Fruit fly (Drosophila melanogaster) whole organism, pupa: Measurements from ENCODE around the gene CG43679.

Experiments used
- CG10348 ChIP-seq: fragments of 200-800 bp; sonication (Bioruptor generic); IDR thresholded peaks from 2 replicates; pipeline ENCODE4 v1.3.6; 2022; ENCODE audit warnings: missing biosample characterization, missing genetic modification characterization
- CG12605 ChIP-seq: fragments of 200-800 bp; sonication (Bioruptor generic); IDR thresholded peaks from 2 replicates; pipeline ENCODE4 v1.3.6; 2022; ENCODE audit warnings: missing biosample characterization, missing genetic modification characterization
- CG13204 ChIP-seq: fragments of 200-800 bp; sonication (Bioruptor generic); optimal IDR thresholded peaks from 2 replicates; lab custom pipeline; 2018; ENCODE audit warnings: missing biosample characterization, mild to moderate bottlenecking, missing genetic modification characterization, moderate library complexity
- CG17806 ChIP-seq: fragments of 200-800 bp; sonication (Bioruptor generic); optimal IDR thresholded peaks from 2 replicates; lab custom pipeline; 2018; ENCODE audit warnings: missing biosample characterization, mild to moderate bottlenecking, missing genetic modification characterization, moderate library complexity
- CG32121 ChIP-seq: fragments of 200-800 bp; sonication (Bioruptor generic); IDR thresholded peaks from 2 replicates; pipeline ENCODE4 v1.3.6; 2022; ENCODE audit warnings: missing biosample characterization, missing genetic modification characterization
- CG34367 ChIP-seq: fragments of 200-800 bp; sonication (Bioruptor generic); optimal IDR thresholded peaks from 2 replicates; lab custom pipeline; 2018; ENCODE audit warnings: missing biosample characterization, mild to moderate bottlenecking, missing genetic modification characterization
- CG8159 ChIP-seq: fragments of 200-800 bp; sonication (Bioruptor generic); optimal IDR thresholded peaks from 3 replicates; lab custom pipeline; 2018; ENCODE audit warnings: missing biosample characterization, mild to moderate bottlenecking, missing genetic modification characterization, moderate library complexity
- CG9948 ChIP-seq: fragments of 200-800 bp; sonication (Bioruptor generic); optimal IDR thresholded peaks from 2 replicates; lab custom pipeline; 2018; ENCODE audit warnings: missing biosample characterization, mild to moderate bottlenecking, missing genetic modification characterization, moderate library complexity
- EcR ChIP-seq: fragments of 200-800 bp; sonication (Bioruptor generic); optimal IDR thresholded peaks from 3 replicates; lab custom pipeline; 2019; ENCODE audit warnings: missing biosample characterization, missing genetic modification characterization, mild to moderate bottlenecking, moderate library complexity, missing genetic modification reagents
- Pif1B ChIP-seq: fragments of 200-800 bp; sonication (Bioruptor generic); optimal IDR thresholded peaks from 3 replicates; lab custom pipeline; 2016; ENCODE audit warnings: missing biosample characterization, missing genetic modification characterization
- Snoo ChIP-seq: fragments of 200-800 bp; sonication (Bioruptor generic); optimal IDR thresholded peaks from 3 replicates; lab custom pipeline; 2017; ENCODE audit warnings: missing biosample characterization, mild to moderate bottlenecking, missing genetic modification characterization, inconsistent platforms
- gl ChIP-seq: fragments of 200-800 bp; sonication (Bioruptor generic); optimal IDR thresholded peaks from 2 replicates; lab custom pipeline; 2018; ENCODE audit warnings: missing biosample characterization, mild to moderate bottlenecking, missing genetic modification characterization
- rn ChIP-seq: fragments of 200-800 bp; sonication (Bioruptor generic); IDR thresholded peaks from 2 replicates; pipeline ENCODE4 v1.3.6; 2022; ENCODE audit warnings: missing biosample characterization, missing genetic modification characterization

- no peak for TF ChIP-seq CG13204
- peak; percentile 2 for TF ChIP-seq CG34367 (tag; lab: Kevin White, UChicago)
- TF ChIP-seq CG8159 (tag; lab: Kevin White, UChicago), result peak; percentile 46
- peak; percentile 39 for TF ChIP-seq CG17806
- TF ChIP-seq EcR (GFP tag; lab: Kevin White, UChicago), result no peak
- TF ChIP-seq gl (tag; lab: Kevin White, UChicago), result no peak
- peak; percentile 46 for TF ChIP-seq CG9948
- TF ChIP-seq CG32121 (GFP tag; lab: Robert Waterston, UW), result peak; percentile 32; the same call in 1 of the 2 replicates
- no peak for TF ChIP-seq rn (GFP tag; lab: Robert Waterston, UW)
- no peak for TF ChIP-seq CG10348 (GFP tag; lab: Robert Waterston, UW)
- TF ChIP-seq Pif1B, result no peak
- no peak for TF ChIP-seq Snoo
- TF ChIP-seq CG12605 (GFP tag; lab: Robert Waterston, UW), result 0 out of 2 replicates have a peak, but pooled peaks have one; percentile 18
These were observed 43.8 kb downstream of the CG43679 start for dm6 chr3L:15007271-15007948.
